Worm (Caenorhabditis elegans) whole organism, midembryonic: Measurements from ENCODE around the gene grl-10.

Experiments
- T22C8.4 ChIP-seq: fragments of 200-800 bp; sonication (Bioruptor generic); IDR thresholded peaks from 2 replicates; pipeline ENCODE4 v1.3.6; 2022; ENCODE audit warnings: missing genetic modification characterization, missing compliant biosample characterization
- cog-1 ChIP-seq: sonication (generic microtip); optimal IDR thresholded peaks from 2 replicates; lab custom pipeline; 2016; ENCODE audit warnings: missing genetic modification characterization, missing compliant biosample characterization
- flt-1 ChIP-seq: fragments of 200-800 bp; sonication (Bioruptor generic); IDR thresholded peaks from 2 replicates; pipeline ENCODE4 v1.3.6; 2022; ENCODE audit warnings: missing genetic modification characterization, missing compliant biosample characterization
- klf-2 ChIP-seq: fragments of 200-800 bp; sonication (Bioruptor generic); conservative IDR thresholded peaks from 2 replicates; pipeline ENCODE4 v1.3.6; 2022; ENCODE audit warnings: missing genetic modification reagents, missing genetic modification characterization, missing compliant biosample characterization
- med-1 ChIP-seq: sonication (generic microtip); optimal IDR thresholded peaks from 2 replicates; lab custom pipeline; 2017; ENCODE audit warnings: missing genetic modification characterization, mild to moderate bottlenecking, missing compliant biosample characterization, antibody characterized with exemption, missing genetic modification reagents; ENCODE audit not compliant: insufficient read depth
- ref-1 ChIP-seq: fragments of 200-800 bp; sonication (Bioruptor generic); conservative IDR thresholded peaks from 2 replicates; pipeline ENCODE4 v1.3.6; 2022; ENCODE audit warnings: missing genetic modification reagents, missing genetic modification characterization, missing compliant biosample characterization
- tab-1 ChIP-seq: fragments of 200-800 bp; sonication (Bioruptor generic); IDR thresholded peaks from 2 replicates; pipeline ENCODE4 v1.3.6; 2022; ENCODE audit warnings: missing genetic modification characterization, missing compliant biosample characterization
- ztf-23 ChIP-seq: fragments of 200-800 bp; sonication (Bioruptor generic); IDR thresholded peaks from 2 replicates; pipeline ENCODE4 v1.3.6; 2022; ENCODE audit warnings: missing genetic modification reagents, missing genetic modification characterization, missing compliant biosample characterization
- ztf-29 ChIP-seq: fragments of 200-800 bp; sonication (Bioruptor generic); IDR thresholded peaks from 2 replicates; pipeline ENCODE4 v1.3.6; 2022; ENCODE audit warnings: missing genetic modification reagents, missing genetic modification characterization, missing compliant biosample characterization

The grl-10 gene

DNA sequence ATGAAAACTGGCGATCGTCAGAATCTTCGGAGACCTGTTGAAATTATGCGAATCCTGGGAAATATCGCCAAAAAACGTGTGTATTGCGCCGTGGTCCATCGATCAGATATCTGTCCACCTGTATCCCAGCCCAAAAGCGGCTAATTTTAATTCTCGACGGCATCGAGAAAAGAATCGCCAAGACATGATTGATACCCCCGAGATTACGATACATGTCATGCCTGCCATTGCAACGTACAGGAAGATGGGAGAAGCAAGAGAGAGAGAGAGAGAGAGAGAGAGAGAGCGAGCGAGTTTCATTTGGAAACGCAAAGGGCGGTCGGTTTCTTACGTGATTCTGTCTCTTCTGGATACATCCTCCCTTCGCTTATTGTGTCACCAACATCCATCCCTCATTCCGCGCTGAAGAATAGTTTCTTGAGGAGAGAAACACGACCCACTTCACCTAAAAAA, at the start of gene grl-10:
Gene grl-10 (plus strand): TSS at position 403 of the 453 bp plus-strand sequence.
- TF ChIP-seq flt-1: no peak
- no peak for TF ChIP-seq ztf-23 (GFP tag; lab: Robert Waterston, UW)
- TF ChIP-seq T22C8.4: no peak
- TF ChIP-seq ref-1: no peak
- no peak for TF ChIP-seq ztf-29
- no peak for TF ChIP-seq tab-1 (GFP tag; lab: Robert Waterston, UW)
- TF ChIP-seq med-1: no peak
- no peak for TF ChIP-seq klf-2 (GFP tag; lab: Robert Waterston, UW)
- no peak for TF ChIP-seq cog-1

ce11 chrV:7726202-7726601, 48.1 kb upstream of the grl-10 start:
- TF ChIP-seq T22C8.4 (no peak), flt-1 (no peak), cog-1 (no peak), klf-2 (GFP tag; lab: Robert Waterston, UW) (no peak), ref-1 (no peak), ztf-29 (no peak), ztf-23 (GFP tag; lab: Robert Waterston, UW) (no peak)

DNA sequence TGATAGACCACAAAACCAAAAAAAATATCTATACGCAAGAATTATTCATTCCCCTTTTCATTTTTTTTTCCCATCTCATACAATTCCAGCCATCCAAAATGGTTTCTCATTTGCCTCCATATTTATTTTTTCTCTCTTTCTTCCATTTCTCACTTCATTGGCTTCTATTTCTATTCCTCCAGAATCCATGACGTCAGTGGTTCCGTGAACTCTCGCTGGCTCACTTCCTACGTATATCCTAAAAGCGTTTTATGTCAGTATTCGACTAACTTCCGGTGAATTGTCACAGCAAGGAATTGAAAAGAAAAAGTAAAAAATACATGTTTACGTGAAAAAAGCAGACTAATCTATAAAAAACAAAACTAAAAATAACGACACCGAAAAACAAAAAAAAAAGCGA, 47.4 kb upstream of the grl-10 start:
- TF ChIP-seq ztf-23 (GFP tag; lab: Robert Waterston, UW) (no peak), tab-1 (GFP tag; lab: Robert Waterston, UW) (no peak), med-1 (no peak), klf-2 (GFP tag; lab: Robert Waterston, UW) (no peak), ref-1 (no peak), cog-1 (no peak), flt-1 (no peak), T22C8.4 (no peak)

- TF ChIP-seq T22C8.4 (no peak; the same call in 1 of the 2 replicates), flt-1 (0 out of 2 replicates have a peak, but pooled peaks have one; percentile 41), med-1 (no peak), tab-1 (GFP tag; lab: Robert Waterston, UW) (no peak), klf-2 (GFP tag; lab: Robert Waterston, UW) (0 out of 2 replicates have a peak, but pooled peaks have one; percentile 36), cog-1 (peak; percentile 48)
Observed at ce11 chrV:7728003-7728678, 46.2 kb upstream of the grl-10 start.

DNA sequence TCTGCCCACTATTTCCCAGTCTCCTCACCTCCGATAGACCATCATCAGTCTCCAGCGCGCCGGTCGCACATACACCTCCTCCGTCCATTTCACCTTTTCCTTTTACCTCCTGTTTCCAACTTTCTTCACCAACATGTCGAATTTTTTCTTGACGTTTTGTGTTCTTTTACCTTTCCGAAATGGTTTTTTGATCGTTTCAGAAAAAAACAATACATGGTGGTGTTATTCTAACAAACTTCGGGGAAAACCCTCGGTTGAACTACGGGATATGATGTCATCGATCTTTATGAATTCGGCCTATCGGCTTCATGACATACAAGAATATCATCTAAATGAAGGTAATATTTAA, 45.7 kb upstream of the grl-10 start, which contains the start of gene Y97E10C.1:
Gene Y97E10C.1 (plus strand): TSS at position 201 of the 349 bp plus-strand sequence.
- TF ChIP-seq ztf-23 (GFP tag; lab: Robert Waterston, UW): no peak

- TF ChIP-seq ref-1: no peak
- TF ChIP-seq cog-1: no peak
- TF ChIP-seq klf-2 (GFP tag; lab: Robert Waterston, UW): 0 out of 2 replicates have a peak, but pooled peaks have one; percentile 36
- TF ChIP-seq T22C8.4: no peak
- TF ChIP-seq ztf-23 (GFP tag; lab: Robert Waterston, UW): no peak
- peak; percentile 77; the same call in 1 of the 2 replicates for TF ChIP-seq flt-1
Observed at ce11 chrV:7730488-7730887, 43.9 kb upstream of the grl-10 start.

- TF ChIP-seq cog-1 (no peak), flt-1 (no peak), ztf-23 (GFP tag; lab: Robert Waterston, UW) (no peak), ztf-29 (no peak), med-1 (no peak), klf-2 (GFP tag; lab: Robert Waterston, UW) (no peak), ref-1 (no peak), tab-1 (GFP tag; lab: Robert Waterston, UW) (no peak), T22C8.4 (no peak)
Observed at ce11 chrV:7733240-7733765, 41.0 kb upstream of the grl-10 start.

DNA sequence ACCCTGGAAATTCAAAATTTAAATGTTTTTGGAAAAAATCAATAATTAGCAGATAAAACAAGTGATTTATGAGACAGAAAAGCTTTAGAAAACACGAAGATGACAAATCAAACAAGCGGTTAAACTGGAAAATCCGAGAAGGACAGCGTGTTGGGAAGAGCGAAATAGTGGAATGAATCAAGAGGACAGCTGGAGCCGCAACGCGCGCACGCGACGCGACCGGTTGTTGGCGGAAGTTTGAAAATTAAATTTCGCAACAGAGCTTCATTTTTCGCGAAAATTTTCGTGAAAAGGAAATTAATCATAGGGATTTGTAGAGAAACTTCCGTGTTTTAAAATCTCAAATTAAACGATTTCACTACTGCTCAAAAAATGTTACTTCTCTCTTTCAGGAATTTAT, 39.4 kb upstream of the grl-10 start, which contains the start of gene clic-1:
Gene clic-1 (minus strand): TSS at position 3 of the 400 bp plus-strand sequence.
- TF ChIP-seq ref-1: no peak
- TF ChIP-seq klf-2 (GFP tag; lab: Robert Waterston, UW): no peak
- no peak for TF ChIP-seq med-1
- peak; percentile 41; the same call in 1 of the 2 replicates for TF ChIP-seq flt-1
- TF ChIP-seq ztf-29: no peak
- TF ChIP-seq tab-1 (GFP tag; lab: Robert Waterston, UW): no peak
- peak; percentile 62 for TF ChIP-seq ztf-23 (GFP tag; lab: Robert Waterston, UW)
- peak; percentile 42 for TF ChIP-seq cog-1
- TF ChIP-seq T22C8.4: no peak

ce11 chrV:7735319-7735718, 39.0 kb upstream of the grl-10 start, which contains the start of gene srr-10:
srr-10 (plus strand) TSS chrV:7735619.
- TF ChIP-seq cog-1: no peak
- no peak for TF ChIP-seq ztf-23 (GFP tag; lab: Robert Waterston, UW)
- TF ChIP-seq ref-1: no peak
- no peak for TF ChIP-seq tab-1 (GFP tag; lab: Robert Waterston, UW)
- no peak for TF ChIP-seq ztf-29
- TF ChIP-seq flt-1: no peak
- no peak for TF ChIP-seq T22C8.4
- TF ChIP-seq klf-2 (GFP tag; lab: Robert Waterston, UW): no peak
- TF ChIP-seq med-1: no peak

DNA sequence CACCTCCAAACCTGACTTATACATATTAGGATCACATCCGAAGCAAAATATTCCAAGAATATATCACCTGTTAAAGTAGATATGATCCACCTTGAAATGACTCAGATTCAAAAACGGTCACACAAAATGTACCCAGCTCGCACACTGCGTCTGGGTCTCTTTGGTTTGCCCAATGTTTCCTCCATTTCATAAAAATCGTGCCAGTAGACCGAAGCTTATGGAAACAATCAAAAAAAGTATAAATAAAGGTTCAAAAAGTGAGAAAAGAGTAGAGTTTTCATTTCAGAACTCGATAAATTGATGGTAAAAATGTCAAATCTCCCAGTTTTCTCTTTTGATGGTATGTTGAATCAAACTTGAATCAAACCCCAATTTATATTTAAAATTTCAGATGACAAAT, 36.6 kb upstream of the grl-10 start, which contains the start of gene srr-9:
Gene srr-9 (plus strand): TSS at position 301 of the 400 bp plus-strand sequence.
- no peak for TF ChIP-seq cog-1
- no peak for TF ChIP-seq med-1
- TF ChIP-seq ztf-29: no peak
- TF ChIP-seq ztf-23 (GFP tag; lab: Robert Waterston, UW): no peak

DNA sequence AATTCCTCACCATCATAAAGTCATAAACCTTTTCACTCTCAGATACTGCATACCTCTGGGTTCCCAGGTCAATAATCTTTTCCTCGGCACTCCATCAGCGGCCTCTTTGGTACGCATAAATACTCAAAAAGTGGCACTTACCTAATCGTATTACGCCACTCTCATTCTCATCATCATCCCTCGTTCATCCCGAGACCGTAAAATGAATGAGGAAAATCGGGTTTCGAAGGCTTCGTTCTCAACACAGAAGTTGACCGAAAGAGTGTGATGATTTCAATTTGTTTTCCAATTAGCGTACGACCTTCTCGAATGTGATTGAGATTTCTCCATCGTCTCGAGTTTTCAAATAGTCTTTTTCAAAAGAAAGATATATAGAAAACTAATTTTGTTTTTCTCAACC, 34.4 kb upstream of the grl-10 start:
- TF ChIP-seq klf-2 (GFP tag; lab: Robert Waterston, UW): no peak
- TF ChIP-seq med-1: no peak
- no peak for TF ChIP-seq cog-1
- TF ChIP-seq ref-1: no peak
- no peak for TF ChIP-seq T22C8.4
- no peak for TF ChIP-seq ztf-23 (GFP tag; lab: Robert Waterston, UW)
- no peak for TF ChIP-seq ztf-29
- TF ChIP-seq flt-1: no peak
- TF ChIP-seq tab-1 (GFP tag; lab: Robert Waterston, UW): no peak
